Fruit fly (Drosophila melanogaster) whole organism, wandering third instar larva: ENCODE results near the gene CG6661.

ENCODE experiments used
- Abd-B ChIP-seq: fragments of >200 bp; optimal IDR thresholded peaks from 2 replicates; lab custom pipeline; 2017; ENCODE audit warnings: missing biosample characterization, missing genetic modification characterization
- Hr78 ChIP-seq: fragments of >200 bp; optimal IDR thresholded peaks from 2 replicates; lab custom pipeline; 2017; ENCODE audit warnings: missing biosample characterization, missing genetic modification characterization
- Hr83 ChIP-seq: fragments of 200-300 bp; sonication (Bioruptor generic); optimal IDR thresholded peaks from 2 replicates; lab custom pipeline; 2016; ENCODE audit warnings: missing biosample characterization, mild to moderate bottlenecking, missing genetic modification characterization, moderate library complexity; ENCODE audit not compliant: poor library complexity, severe bottlenecking
- Jra ChIP-seq: sonication (Bioruptor generic); optimal IDR thresholded peaks from 2 replicates; lab custom pipeline; 2016; ENCODE audit warnings: missing biosample characterization, missing genetic modification characterization
- Vsx2 ChIP-seq: fragments of 200-300, 225-300 bp; sonication (Bioruptor generic); optimal IDR thresholded peaks from 2 replicates; lab custom pipeline; 2018; ENCODE audit warnings: missing biosample characterization, missing genetic modification characterization; ENCODE audit not compliant: partially characterized antibody
- br ChIP-seq: fragments of 200-800 bp; sonication (Bioruptor generic); optimal IDR thresholded peaks from 2 replicates; lab custom pipeline; 2016; ENCODE audit warnings: missing biosample characterization, missing genetic modification characterization
- brk ChIP-seq: fragments of 200-800 bp; sonication (Bioruptor generic); optimal IDR thresholded peaks from 2 replicates; lab custom pipeline; 2016; ENCODE audit warnings: missing biosample characterization, mild to moderate bottlenecking, missing genetic modification characterization
- dsf ChIP-seq: sonication (Bioruptor generic); optimal IDR thresholded peaks from 2 replicates; lab custom pipeline; 2016; ENCODE audit warnings: missing biosample characterization, missing genetic modification characterization, borderline replicate concordance
- h ChIP-seq: fragments of 200-800 bp; sonication (Bioruptor generic); optimal IDR thresholded peaks from 3 replicates; lab custom pipeline; 2016; ENCODE audit warnings: missing biosample characterization, mild to moderate bottlenecking, missing genetic modification characterization
- psq ChIP-seq: fragments of 200-800 bp; sonication (Bioruptor generic); optimal IDR thresholded peaks from 3 replicates; lab custom pipeline; 2017; ENCODE audit warnings: missing biosample characterization, mild to moderate bottlenecking, missing genetic modification characterization, moderate library complexity
- sv ChIP-seq: fragments of 200-800 bp; sonication (Bioruptor generic); optimal IDR thresholded peaks from 3 replicates; lab custom pipeline; 2016; ENCODE audit warnings: missing biosample characterization, missing genetic modification characterization
- usp ChIP-seq: fragments of >200 bp; optimal IDR thresholded peaks from 2 replicates; lab custom pipeline; 2017; ENCODE audit warnings: missing biosample characterization, missing genetic modification characterization

dm6 chr3L:14028485-14029384, 5.8 kb upstream of the CG6661 start, which contains the start of gene Ptip:
- TF ChIP-seq brk (GFP tag; lab: Kevin White, UChicago), result no peak
- peak; percentile 3 for TF ChIP-seq psq
- TF ChIP-seq dsf, result no peak
- no peak for TF ChIP-seq br
- TF ChIP-seq Hr83 (GFP tag; lab: Kevin White, UChicago), result peak; percentile 83
- no peak for TF ChIP-seq Abd-B (GFP tag; lab: Kevin White, UChicago)
- TF ChIP-seq Vsx2 (GFP tag; lab: Kevin White, UChicago), result no peak
- no peak for TF ChIP-seq Hr78 (GFP tag; lab: Kevin White, UChicago)
- peak; percentile 19 for TF ChIP-seq h (GFP tag; lab: Kevin White, UChicago)
- TF ChIP-seq Jra, result no peak
- TF ChIP-seq sv (GFP tag; lab: Kevin White, UChicago), result no peak
- TF ChIP-seq usp (GFP tag; lab: Kevin White, UChicago), result no peak
